Worm (Caenorhabditis elegans): ENCODE measurements around the gene C32D5.14.

DNA sequence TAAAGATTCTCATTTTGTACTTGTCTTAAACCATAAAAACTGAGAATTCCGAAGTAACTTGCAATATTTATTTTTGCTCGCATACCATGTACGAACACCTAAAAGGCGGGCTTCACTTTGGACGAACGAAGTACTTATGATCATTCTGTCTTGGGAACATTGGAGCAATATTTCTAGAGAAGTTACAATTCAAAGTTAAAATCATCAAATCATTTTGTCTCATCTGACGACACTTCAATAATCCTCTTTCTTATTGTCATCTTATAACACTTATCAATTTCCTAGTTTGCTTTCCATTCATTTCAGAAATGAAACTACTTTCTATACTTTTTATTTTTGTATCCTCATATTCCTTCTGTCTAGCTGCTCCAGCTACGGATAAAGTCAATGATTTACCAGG, 31.4 kb downstream of the C32D5.14 start, which contains the start of gene ctsa-4.1:
- TF ChIP-seq nhr-11 (tag; optimal IDR thresholded peaks at IDR 0.05) (no peak), ceh-82 (tag; optimal IDR thresholded peaks at IDR 0.05) (no peak), Y75B8A.6 (GFP tag; IDR thresholded peaks at IDR 0.05) (no peak), unc-39 (tag; optimal IDR thresholded peaks at IDR 0.05) (no peak), ZK546.5 (tag; optimal IDR thresholded peaks at IDR 0.05) (no peak), nhr-28 (tag; optimal IDR thresholded peaks at IDR 0.05) (no peak), egl-27 (tag; optimal IDR thresholded peaks at IDR 0.05) (no peak), snpc-1.2 (GFP tag; IDR thresholded peaks at IDR 0.05) (no peak), spr-3 (GFP tag; optimal IDR thresholded peaks at IDR 0.05) (no peak), unc-62 (GFP tag; optimal IDR thresholded peaks at IDR 0.05 in 1 of 2) (no peak), unc-62 (tag; optimal IDR thresholded peaks at IDR 0.05) (no peak), lin-15B (tag; optimal IDR thresholded peaks at IDR 0.05) (no peak), snpc-4 (tag; optimal IDR thresholded peaks at IDR 0.05) (no peak)
